Fruit fly (Drosophila melanogaster) whole organism, embryonic: ENCODE results near the gene CG4301.

Experiments used
- Aef1 ChIP-seq: fragments of 200-800 bp; sonication (Bioruptor generic); IDR thresholded peaks from 3 replicates; pipeline ENCODE4 v1.3.6; 2022; ENCODE audit warnings: missing biosample characterization, missing genetic modification characterization
- CG11093 ChIP-seq: fragments of 200-800 bp; sonication (Bioruptor generic); IDR thresholded peaks from 3 replicates; pipeline ENCODE4 v1.3.6; 2022; ENCODE audit warnings: missing biosample characterization, missing genetic modification characterization
- CG12236 ChIP-seq: fragments of 200-800 bp; sonication (Bioruptor generic); optimal IDR thresholded peaks from 2 replicates; lab custom pipeline; 2016; ENCODE audit warnings: missing biosample characterization, missing genetic modification characterization
- CG13775 ChIP-seq: fragments of 200-800 bp; sonication (Bioruptor generic); optimal IDR thresholded peaks from 3 replicates; lab custom pipeline; 2017; ENCODE audit warnings: missing biosample characterization, mild to moderate bottlenecking, missing genetic modification characterization
- CG16863 ChIP-seq: fragments of 200-800 bp; sonication (Bioruptor generic); optimal IDR thresholded peaks from 3 replicates; lab custom pipeline; 2016; ENCODE audit warnings: missing biosample characterization, missing genetic modification characterization
- CG1832 ChIP-seq: fragments of 200-800 bp; sonication (Bioruptor generic); optimal IDR thresholded peaks from 2 replicates; lab custom pipeline; 2017; ENCODE audit warnings: missing biosample characterization, mild to moderate bottlenecking, missing genetic modification characterization, inconsistent platforms
- CG2889 ChIP-seq: fragments of 200-800 bp; sonication (Bioruptor generic); IDR thresholded peaks from 3 replicates; pipeline ENCODE4 v1.3.6; 2022; ENCODE audit warnings: missing biosample characterization, missing genetic modification characterization
- CG33557 ChIP-seq: fragments of 200-800 bp; sonication (Bioruptor generic); optimal IDR thresholded peaks from 2 replicates; lab custom pipeline; 2019; ENCODE audit warnings: missing biosample characterization, mild to moderate bottlenecking, missing genetic modification characterization, moderate library complexity
- CG3847 ChIP-seq: fragments of 200-800 bp; sonication (Bioruptor generic); IDR thresholded peaks from 2 replicates; pipeline ENCODE4 v1.3.6; 2022; ENCODE audit warnings: missing biosample characterization, missing genetic modification characterization
- CG7357 ChIP-seq: fragments of 200-800 bp; sonication (Bioruptor generic); IDR thresholded peaks from 3 replicates; pipeline ENCODE4 v1.3.6; 2022; ENCODE audit warnings: missing biosample characterization, missing genetic modification characterization
- CG7372 ChIP-seq: fragments of 200-800 bp; sonication (Bioruptor generic); IDR thresholded peaks from 2 replicates; pipeline ENCODE4 v1.3.6; 2022; ENCODE audit warnings: missing biosample characterization, missing genetic modification characterization
- CG8924 ChIP-seq: fragments of 200-800 bp; optimal IDR thresholded peaks from 3 replicates; lab custom pipeline; 2019; ENCODE audit warnings: missing biosample characterization, mild to moderate bottlenecking, missing genetic modification characterization, moderate library complexity
- CG8944 ChIP-seq: fragments of 200-800 bp; sonication (Bioruptor generic); optimal IDR thresholded peaks from 3 replicates; lab custom pipeline; 2016; ENCODE audit warnings: missing biosample characterization, missing genetic modification characterization
- D19B ChIP-seq: fragments of 200-800 bp; sonication (Bioruptor generic); optimal IDR thresholded peaks from 2 replicates; lab custom pipeline; 2017; ENCODE audit warnings: missing biosample characterization, mild to moderate bottlenecking, missing genetic modification characterization
- Doc2 ChIP-seq: fragments of 200-800 bp; sonication (Bioruptor generic); IDR thresholded peaks from 2 replicates; pipeline ENCODE4 v1.3.6; 2022; ENCODE audit warnings: missing biosample characterization, missing genetic modification characterization
- Ets97D ChIP-seq: fragments of 200-800 bp; sonication (Bioruptor generic); optimal IDR thresholded peaks from 3 replicates; lab custom pipeline; 2016; ENCODE audit warnings: missing biosample characterization, missing genetic modification characterization
- H15 ChIP-seq: fragments of 200-800 bp; sonication (Bioruptor generic); IDR thresholded peaks from 3 replicates; pipeline ENCODE4 v1.3.6; 2022; ENCODE audit warnings: missing biosample characterization, missing genetic modification characterization
- HLH4C ChIP-seq: fragments of 200-800 bp; sonication (Bioruptor generic); IDR thresholded peaks from 3 replicates; pipeline ENCODE4 v1.3.6; 2022; ENCODE audit warnings: missing biosample characterization, missing genetic modification characterization; ENCODE audit not compliant: partially characterized antibody
- HLH54F ChIP-seq: fragments of 200-800 bp; sonication (Bioruptor generic); optimal IDR thresholded peaks from 3 replicates; lab custom pipeline; 2016; ENCODE audit warnings: missing biosample characterization, missing genetic modification characterization
- Kr ChIP-seq: fragments of 200-800 bp; sonication (Bioruptor generic); optimal IDR thresholded peaks from 2 replicates; lab custom pipeline; 2017; ENCODE audit warnings: missing biosample characterization, mild to moderate bottlenecking, missing genetic modification characterization
- Mrtf ChIP-seq: fragments of 200-800 bp; sonication (Bioruptor generic); IDR thresholded peaks from 3 replicates; pipeline ENCODE4 v1.3.6; 2022; ENCODE audit warnings: missing biosample characterization, missing genetic modification characterization
- PHDP ChIP-seq: fragments of 200-800 bp; sonication (Bioruptor generic); optimal IDR thresholded peaks from 3 replicates; lab custom pipeline; 2018; ENCODE audit warnings: missing biosample characterization, mild to moderate bottlenecking, missing genetic modification characterization, moderate library complexity
- Side ChIP-seq: fragments of 200-800 bp; sonication (Bioruptor generic); optimal IDR thresholded peaks from 2 replicates; lab custom pipeline; 2016; ENCODE audit warnings: missing biosample characterization, missing genetic modification characterization
- Six4 ChIP-seq: fragments of 200-800 bp; sonication (Bioruptor generic); optimal IDR thresholded peaks from 2 replicates; lab custom pipeline; 2016; ENCODE audit warnings: missing biosample characterization, missing genetic modification characterization
- TFAM ChIP-seq: fragments of 200-800 bp; sonication (Bioruptor generic); optimal IDR thresholded peaks from 2 replicates; lab custom pipeline; 2017; ENCODE audit warnings: missing biosample characterization, missing genetic modification characterization, inconsistent platforms
- Taf1 ChIP-seq: fragments of 200-800 bp; sonication (Bioruptor generic); IDR thresholded peaks from 2 replicates; pipeline ENCODE4 v1.3.6; 2022; ENCODE audit warnings: missing biosample characterization, missing genetic modification characterization
- Trl ChIP-seq, 3 experiments: fragments of >200 bp in 2 of 3; fragments of 200-800 bp in 1 of 3; sonication (Bioruptor generic) in 1 of 3; optimal IDR thresholded peaks; 2 replicates in 1 of 3; 3 replicates in 2 of 3; lab custom pipeline; 2016 to 2017; ENCODE audit warnings: missing biosample characterization in 1 of 3, missing genetic modification characterization in 1 of 3
- ab ChIP-seq: fragments of 200-800 bp; sonication (Bioruptor generic); optimal IDR thresholded peaks from 2 replicates; lab custom pipeline; 2016; ENCODE audit warnings: missing biosample characterization, missing genetic modification characterization
- ase ChIP-seq: fragments of 200-800 bp; sonication (Bioruptor generic); IDR thresholded peaks from 3 replicates; pipeline ENCODE4 v1.3.6; 2022; ENCODE audit warnings: missing biosample characterization, missing genetic modification characterization
- cad ChIP-seq: fragments of >200 bp; optimal IDR thresholded peaks from 2 replicates; lab custom pipeline; 2017; ENCODE audit warnings: missing biosample characterization, missing genetic modification characterization
- ewg ChIP-seq: fragments of 200-800 bp; sonication (Bioruptor generic); optimal IDR thresholded peaks from 3 replicates; lab custom pipeline; 2017; ENCODE audit warnings: mild to moderate bottlenecking, missing biosample characterization, missing genetic modification reagents, missing genetic modification characterization
- eyg ChIP-seq: fragments of 200-800 bp; sonication (Bioruptor generic); optimal IDR thresholded peaks from 3 replicates; lab custom pipeline; 2016; ENCODE audit warnings: missing biosample characterization, missing genetic modification characterization
- fd102C ChIP-seq: fragments of 200-800 bp; sonication (Bioruptor generic); optimal IDR thresholded peaks from 2 replicates; lab custom pipeline; 2018; ENCODE audit warnings: missing biosample characterization, mild to moderate bottlenecking, missing genetic modification characterization, moderate library complexity
- grn ChIP-seq: fragments of 200-800 bp; sonication (Bioruptor generic); optimal IDR thresholded peaks from 3 replicates; lab custom pipeline; 2017; ENCODE audit warnings: missing biosample characterization, missing genetic modification characterization
- hbn ChIP-seq: fragments of 200-800 bp; sonication (Bioruptor generic); IDR thresholded peaks from 2 replicates; pipeline ENCODE4 v1.3.6; 2022; ENCODE audit warnings: missing biosample characterization, missing genetic modification characterization; ENCODE audit not compliant: partially characterized antibody
- jumu ChIP-seq: fragments of 200-800 bp; sonication (Bioruptor generic); optimal IDR thresholded peaks from 3 replicates; lab custom pipeline; 2016; ENCODE audit warnings: missing biosample characterization, missing genetic modification characterization
- ken ChIP-seq: fragments of 200-800 bp; sonication (Bioruptor generic); IDR thresholded peaks from 3 replicates; pipeline ENCODE4 v1.3.6; 2022; ENCODE audit warnings: missing biosample characterization, missing genetic modification characterization
- klu ChIP-seq: fragments of 200-800 bp; sonication (Bioruptor generic); IDR thresholded peaks from 2 replicates; pipeline ENCODE4 v1.3.6; 2022; ENCODE audit warnings: missing biosample characterization, missing genetic modification characterization
- knrl ChIP-seq: fragments of 200-800 bp; sonication (Bioruptor generic); IDR thresholded peaks from 3 replicates; pipeline ENCODE4 v1.3.6; 2022; ENCODE audit warnings: missing biosample characterization, missing genetic modification characterization; ENCODE audit not compliant: partially characterized antibody
- lab ChIP-seq: fragments of 200-800 bp; sonication (Bioruptor generic); optimal IDR thresholded peaks from 3 replicates; lab custom pipeline; 2017; ENCODE audit warnings: missing biosample characterization, missing genetic modification characterization, mild to moderate bottlenecking, moderate library complexity, missing genetic modification reagents
- maf-S ChIP-seq: fragments of 200-800 bp; sonication (Bioruptor generic); optimal IDR thresholded peaks from 2 replicates; lab custom pipeline; 2016; ENCODE audit warnings: missing biosample characterization, missing genetic modification characterization
- pnt ChIP-seq: fragments of 200-800 bp; sonication (Bioruptor generic); optimal IDR thresholded peaks from 3 replicates; lab custom pipeline; 2016; ENCODE audit warnings: missing biosample characterization, missing genetic modification characterization
- prd ChIP-seq, 3 experiments: fragments of >200 bp in 2 of 3; fragments of 200-800 bp in 1 of 3; sonication (Bioruptor generic) in 1 of 3; optimal IDR thresholded peaks in 2 of 3; IDR thresholded peaks in 1 of 3; 2 replicates in 2 of 3; 3 replicates in 1 of 3; pipeline versions ENCODE4 v1.3.6 to Lab custom; 2017 to 2022; ENCODE audit warnings: missing biosample characterization in 1 of 3, missing genetic modification characterization in 1 of 3
- rib ChIP-seq: fragments of 200-800 bp; sonication (Bioruptor generic); IDR thresholded peaks from 2 replicates; pipeline ENCODE4 v1.3.6; 2022; ENCODE audit warnings: missing biosample characterization, missing genetic modification characterization
- salm ChIP-seq: fragments of 200-800 bp; sonication (Bioruptor generic); optimal IDR thresholded peaks from 2 replicates; lab custom pipeline; 2018; ENCODE audit warnings: missing biosample characterization, mild to moderate bottlenecking, missing genetic modification characterization
- slbo ChIP-seq: fragments of 200-800 bp; sonication (Bioruptor generic); IDR thresholded peaks from 2 replicates; pipeline ENCODE4 v1.3.6; 2022; ENCODE audit warnings: missing biosample characterization, missing genetic modification characterization
- sob ChIP-seq: fragments of 200-800 bp; sonication (Bioruptor generic); IDR thresholded peaks from 2 replicates; pipeline ENCODE4 v1.3.6; 2022; ENCODE audit warnings: missing biosample characterization, missing genetic modification characterization
- ttk ChIP-seq: fragments of 200-800 bp; sonication (Bioruptor generic); IDR thresholded peaks from 2 replicates; pipeline ENCODE4 v2.1.2; 2022; ENCODE audit warnings: missing biosample characterization, missing genetic modification characterization
- twi ChIP-seq: fragments of 200-800 bp; optimal IDR thresholded peaks from 2 replicates; lab custom pipeline; 2019; ENCODE audit warnings: missing biosample characterization, mild to moderate bottlenecking, missing genetic modification characterization, moderate library complexity
- vvl ChIP-seq: fragments of 200-800 bp; sonication (Bioruptor generic); IDR thresholded peaks from 2 replicates; pipeline ENCODE4 v1.3.6; 2022; ENCODE audit warnings: missing biosample characterization, missing genetic modification characterization

The CG4301 gene

DNA sequence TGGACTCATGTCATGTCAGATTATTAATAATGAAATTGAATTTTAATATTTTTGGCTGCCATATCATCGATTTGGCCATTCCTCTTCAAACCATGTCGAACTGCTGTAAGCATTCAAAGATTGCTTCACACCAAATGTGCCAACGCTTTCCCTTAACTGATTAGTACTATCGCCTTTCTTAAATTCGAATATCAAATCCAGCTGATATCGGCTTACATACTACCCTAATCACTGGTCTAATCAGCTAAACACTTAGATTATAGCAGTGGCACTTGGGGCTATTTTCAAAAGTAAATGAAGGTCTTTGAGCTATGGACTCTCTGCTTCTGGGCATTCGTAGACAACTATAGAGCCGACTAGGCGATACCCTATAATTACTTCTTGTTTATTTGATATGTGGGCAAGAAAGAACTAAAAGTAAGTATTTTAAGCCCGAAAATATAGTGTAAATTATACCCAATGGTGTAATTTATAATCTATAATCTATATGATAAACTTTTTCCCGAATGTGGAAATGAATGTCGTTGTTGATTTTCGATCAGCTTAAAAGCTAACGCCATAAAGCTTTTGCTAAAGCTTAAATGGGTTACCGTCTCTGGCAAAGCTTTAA, 1.4 kb upstream of the CG4301 start (continued):
- TF ChIP-seq knrl (GFP tag; lab: Robert Waterston, UW) (no peak), twi (no peak), Ets97D (GFP tag; lab: Kevin White, UChicago) (peak; percentile 20), Doc2 (GFP tag; lab: Robert Waterston, UW) (no peak), prd (optimal IDR thresholded peaks at IDR 0.05; lab: Kevin White, UChicago) (no peak), prd (GFP tag; IDR thresholded peaks at IDR 0.05; lab: Robert Waterston, UW) (peak; percentile 80), Six4 (GFP tag; lab: Kevin White, UChicago) (peak; percentile 34), TFAM (GFP tag; lab: Kevin White, UChicago) (no peak), hbn (GFP tag; lab: Robert Waterston, UW) (no peak), salm (tag; lab: Kevin White, UChicago) (peak; percentile 60), D19B (GFP tag; lab: Kevin White, UChicago) (peak; percentile 98), ken (GFP tag; lab: Robert Waterston, UW) (0 out of 3 replicates have a peak, but pooled peaks have one; percentile 37), Aef1 (peak; percentile 73), HLH4C (no peak), H15 (GFP tag; lab: Robert Waterston, UW) (peak; percentile 65), maf-S (GFP tag; lab: Kevin White, UChicago) (peak; percentile 45), CG33557 (GFP tag; lab: Kevin White, UChicago) (no peak), pnt (GFP tag; lab: Kevin White, UChicago) (peak; percentile 43), sob (peak; percentile 90), rib (peak; percentile 71; the same call in 1 of the 2 replicates), CG16863 (GFP tag; lab: Kevin White, UChicago) (peak; percentile 28), CG8924 (tag; lab: Kevin White, UChicago) (peak; percentile 83), CG12236 (GFP tag; lab: Kevin White, UChicago) (no peak), ttk (GFP tag; lab: Robert Waterston, UW) (peak; percentile 68), Mrtf (GFP tag; lab: Robert Waterston, UW) (peak; percentile 59; the same call in 1 of the 3 replicates), jumu (peak; percentile 39), vvl (GFP tag; lab: Robert Waterston, UW) (peak; percentile 92), CG13775 (GFP tag; lab: Kevin White, UChicago) (peak; percentile 53), CG1832 (GFP tag; lab: Kevin White, UChicago) (no peak), CG7357 (GFP tag; lab: Robert Waterston, UW) (peak; percentile 67; the same call in 2 of the 3 replicates), ab (no peak), HLH54F (GFP tag; lab: Kevin White, UChicago) (peak; percentile 41), ewg (GFP tag; lab: Kevin White, UChicago) (peak; percentile 56), CG3847 (peak; percentile 62), lab (peak; percentile 91), fd102C (GFP tag; lab: Kevin White, UChicago) (no peak), Kr (GFP tag; lab: Kevin White, UChicago) (no peak), CG2889 (peak; percentile 59; the same call in 1 of the 3 replicates), eyg (GFP tag; lab: Kevin White, UChicago) (peak; percentile 1), CG7372 (GFP tag; lab: Robert Waterston, UW) (0 out of 2 replicates have a peak, but pooled peaks have one; percentile 26), Taf1 (peak; percentile 55), CG11093 (GFP tag; lab: Robert Waterston, UW) (0 out of 3 replicates have a peak, but pooled peaks have one; percentile 22), PHDP (tag; lab: Kevin White, UChicago) (peak; percentile 89), ase (GFP tag; lab: Robert Waterston, UW) (peak; percentile 62; the same call in 1 of the 3 replicates), CG8944 (GFP tag; lab: Kevin White, UChicago) (peak; percentile 26), Trl (optimal IDR thresholded peaks at IDR 0.05; lab: Kevin White, UChicago) (no peak), Trl (GFP tag; optimal IDR thresholded peaks at IDR 0.05; lab: Kevin White, UChicago) (peak; percentile 51), cad (GFP tag; lab: Kevin White, UChicago) (no peak), grn (GFP tag; lab: Kevin White, UChicago) (peak; percentile 94), Side (GFP tag; lab: Kevin White, UChicago) (peak; percentile 43), klu (GFP tag; lab: Robert Waterston, UW) (peak; percentile 29; the same call in 1 of the 2 replicates), slbo (GFP tag; lab: Robert Waterston, UW) (peak; percentile 85)
